Worm (Caenorhabditis elegans): ENCODE measurements around the gene cyp-35A3.

Gene cyp-35A3

DNA sequence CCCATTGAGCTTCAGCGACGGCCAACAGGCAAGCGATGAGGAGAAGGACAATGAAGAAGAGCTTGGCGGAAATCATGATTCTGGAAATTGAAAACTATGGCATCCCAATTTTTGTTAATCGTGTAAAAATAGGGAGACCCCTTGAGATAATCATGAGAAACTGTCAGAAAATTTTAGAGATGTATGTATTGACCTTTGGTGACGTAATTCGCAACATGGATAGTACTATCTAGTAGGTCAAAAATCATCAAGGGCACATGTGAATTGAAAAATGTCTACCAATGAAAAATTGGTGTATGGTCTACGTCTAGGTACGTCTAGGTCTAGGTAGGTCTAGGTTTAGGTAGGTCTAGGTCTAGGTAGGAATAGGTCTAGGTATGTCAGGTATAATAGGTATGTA, 43.4 kb upstream of the cyp-35A3 start, which contains the start of gene nlp-34:
Gene nlp-34, minus strand, starts transcription at position 82 of the 400 bp plus-strand sequence.
- TF ChIP-seq nhr-237 (tag; optimal IDR thresholded peaks at IDR 0.05) (no peak), blmp-1 (tag; optimal IDR thresholded peaks at IDR 0.05) (no peak), sptf-1 (tag; optimal IDR thresholded peaks at IDR 0.05) (no peak), nhr-2 (tag; optimal IDR thresholded peaks at IDR 0.05) (no peak), ceh-39 (tag; optimal IDR thresholded peaks at IDR 0.05) (no peak), unc-120 (tag; optimal IDR thresholded peaks at IDR 0.05; ENCODE audit: poor library complexity, severe bottlenecking) (no peak), unc-39 (tag; optimal IDR thresholded peaks at IDR 0.05) (no peak), unc-62 (GFP tag; optimal IDR thresholded peaks at IDR 0.05) (no peak)

- TF ChIP-seq ces-1 (GFP tag; optimal IDR thresholded peaks at IDR 0.05) (no peak), elt-3 (tag; optimal IDR thresholded peaks at IDR 0.05) (peak; percentile 93), nhr-28 (tag; optimal IDR thresholded peaks at IDR 0.05) (no peak), elt-1 (tag; optimal IDR thresholded peaks at IDR 0.05; ENCODE audit: borderline replicate concordance, insufficient read depth) (peak; percentile 13), hlh-1 (tag; optimal IDR thresholded peaks at IDR 0.05) (no peak), nhr-237 (tag; optimal IDR thresholded peaks at IDR 0.05) (peak; percentile 15), ceh-39 (tag; optimal IDR thresholded peaks at IDR 0.05) (no peak), mls-2 (tag; optimal IDR thresholded peaks at IDR 0.05) (no peak), drap-1 (GFP tag; optimal IDR thresholded peaks at IDR 0.05) (no peak), sem-2 (GFP tag; optimal IDR thresholded peaks at IDR 0.05) (no peak), tbx-8 (GFP tag; optimal IDR thresholded peaks at IDR 0.05) (no peak)
Observed at ce11 chrV:3979819-3980218, 42.6 kb upstream of the cyp-35A3 start, which contains the start of gene nlp-31. nlp-31 (plus strand) TSS chrV:3980055.

DNA sequence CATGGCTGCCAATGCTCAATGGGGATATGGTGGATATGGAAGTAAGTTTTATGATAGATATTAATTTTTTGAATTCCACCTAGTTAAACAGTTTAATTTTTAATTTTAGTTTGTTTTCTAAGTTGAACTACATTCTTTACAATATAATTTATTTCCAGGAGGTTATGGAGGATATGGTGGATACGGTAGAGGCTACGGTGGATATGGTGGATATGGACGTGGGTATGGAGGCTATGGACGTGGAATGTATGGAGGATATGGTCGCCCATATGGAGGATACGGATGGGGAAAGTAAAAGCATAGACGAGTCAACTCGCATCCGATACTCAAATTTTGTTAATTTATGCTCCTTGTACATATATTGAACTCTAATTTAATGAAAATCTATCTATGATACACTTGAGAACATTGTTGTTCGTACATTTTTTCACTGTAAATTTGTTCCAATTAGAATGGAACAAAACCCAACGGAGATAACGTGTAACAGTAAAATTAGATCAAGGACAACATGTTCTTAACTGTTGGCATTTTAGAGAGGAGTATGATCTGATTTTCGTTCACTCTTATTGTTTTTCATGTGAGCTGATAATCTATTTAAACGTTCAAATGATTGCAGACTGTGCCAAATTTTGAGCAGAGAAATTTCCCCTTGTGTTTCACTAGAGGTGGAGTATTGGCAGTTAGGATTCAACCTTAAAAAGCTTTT, 42.0 kb upstream of the cyp-35A3 start:
- TF ChIP-seq elt-1 (tag; optimal IDR thresholded peaks at IDR 0.05; ENCODE audit: borderline replicate concordance, insufficient read depth), result no peak
- TF ChIP-seq unc-62 (GFP tag; optimal IDR thresholded peaks at IDR 0.05), result no peak
- no peak for TF ChIP-seq nhr-2 (tag; optimal IDR thresholded peaks at IDR 0.05)

- TF ChIP-seq unc-62 (GFP tag; optimal IDR thresholded peaks at IDR 0.05) (no peak), nhr-2 (tag; optimal IDR thresholded peaks at IDR 0.05) (no peak), tbx-8 (GFP tag; optimal IDR thresholded peaks at IDR 0.05) (no peak), cnd-1 (tag; optimal IDR thresholded peaks at IDR 0.05) (no peak), elt-3 (tag; optimal IDR thresholded peaks at IDR 0.05) (no peak)
Observed at ce11 chrV:3981680-3982079, 40.7 kb upstream of the cyp-35A3 start, which contains the start of gene nlp-30. nlp-30 (plus strand) TSS chrV:3981980.

DNA sequence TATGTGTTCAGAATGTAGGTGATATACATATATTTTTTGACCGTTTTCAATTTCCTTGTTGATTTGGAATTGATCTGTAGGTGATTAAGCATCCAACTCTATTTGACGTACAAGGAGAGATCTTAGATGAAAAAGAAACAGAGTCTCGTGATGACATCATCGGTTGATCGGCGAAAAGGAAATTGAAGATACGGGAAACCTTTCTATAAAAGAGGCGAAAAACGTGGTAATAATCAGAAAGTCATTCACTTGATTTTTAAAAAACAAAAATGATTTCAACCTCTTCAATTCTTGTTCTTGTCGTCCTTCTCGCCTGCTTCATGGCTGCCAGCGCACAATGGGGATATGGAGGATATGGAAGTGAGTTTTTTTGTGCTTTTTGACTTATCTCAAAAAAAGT, 38.2 kb upstream of the cyp-35A3 start, which contains the start of gene nlp-29:
Gene nlp-29, plus strand, starts transcription at position 248 of the 400 bp plus-strand sequence.
- TF ChIP-seq mab-5 (tag; optimal IDR thresholded peaks at IDR 0.05) (no peak), flh-1 (GFP tag; optimal IDR thresholded peaks at IDR 0.05) (no peak), pha-4 (tag; optimal IDR thresholded peaks at IDR 0.05) (no peak), lin-13 (tag; optimal IDR thresholded peaks at IDR 0.05) (no peak), ceh-83 (GFP tag; optimal IDR thresholded peaks at IDR 0.05) (no peak)

DNA sequence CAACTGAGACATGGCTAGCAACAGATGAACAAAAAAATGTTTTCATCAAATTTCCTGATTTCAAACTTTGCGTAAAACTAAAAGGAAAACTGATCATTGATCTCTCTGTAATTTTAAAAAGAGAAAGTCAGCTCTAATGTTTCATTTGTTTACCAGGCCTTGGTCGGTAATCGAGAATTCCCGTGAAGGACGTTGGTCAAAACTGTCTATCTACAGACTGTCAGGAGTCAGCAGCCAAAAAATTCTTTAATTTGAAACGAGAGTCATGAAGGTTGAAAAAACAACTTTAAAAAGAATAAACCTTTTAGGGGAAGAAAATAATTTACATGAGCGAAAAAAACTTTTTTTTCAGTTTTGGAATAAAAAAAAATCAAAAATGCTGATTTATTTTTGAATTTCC, 37.3 kb upstream of the cyp-35A3 start:
- TF ChIP-seq ceh-39 (tag; optimal IDR thresholded peaks at IDR 0.05) (no peak), bed-3 (GFP tag; optimal IDR thresholded peaks at IDR 0.05) (no peak), hlh-1 (tag; optimal IDR thresholded peaks at IDR 0.05) (no peak), nhr-12 (tag; optimal IDR thresholded peaks at IDR 0.05) (no peak), snpc-4 (tag; optimal IDR thresholded peaks at IDR 0.05) (no peak), blmp-1 (tag; optimal IDR thresholded peaks at IDR 0.05) (no peak), elt-1 (tag; optimal IDR thresholded peaks at IDR 0.05; ENCODE audit: borderline replicate concordance, insufficient read depth) (no peak), unc-39 (tag; optimal IDR thresholded peaks at IDR 0.05) (no peak), flh-1 (GFP tag; optimal IDR thresholded peaks at IDR 0.05) (no peak), sptf-1 (tag; optimal IDR thresholded peaks at IDR 0.05) (no peak), pha-4 (tag; optimal IDR thresholded peaks at IDR 0.05) (no peak), zip-8 (tag; optimal IDR thresholded peaks at IDR 0.05) (no peak)

All from whole organism, mixed stage, embryonic.